Worm (Caenorhabditis elegans): ENCODE data around the gene rsd-3.

DNA sequence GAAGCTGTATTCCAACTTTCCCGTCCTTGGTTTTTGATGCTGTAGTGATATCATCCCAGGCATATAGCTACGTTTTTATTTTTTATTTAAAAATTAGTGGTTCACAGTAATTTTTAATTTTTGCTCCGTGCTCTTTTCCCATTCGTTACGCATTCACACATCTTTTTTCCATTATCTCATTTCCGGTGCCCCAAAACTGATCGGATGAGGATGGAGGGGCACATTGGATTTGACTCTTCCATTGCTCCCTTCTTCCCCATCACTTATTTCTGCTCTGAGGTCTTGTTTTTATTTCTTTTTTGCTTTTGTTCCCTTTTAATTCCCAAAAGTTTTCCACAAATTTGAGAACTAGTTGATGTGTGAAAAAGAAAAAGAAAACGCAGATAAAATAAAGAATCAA lies 45.1 kb upstream of the rsd-3 start:
- TF ChIP-seq ama-1 (optimal IDR thresholded peaks at IDR 0.05): no peak
- no peak for TF ChIP-seq ets-7 (tag; optimal IDR thresholded peaks at IDR 0.05)
- TF ChIP-seq flt-1 (GFP tag; IDR thresholded peaks at IDR 0.05): no peak
- no peak for TF ChIP-seq scrt-1 (GFP tag; IDR thresholded peaks at IDR 0.05)
- TF ChIP-seq hmg-4 (GFP tag; optimal IDR thresholded peaks at IDR 0.05): no peak

Data from whole organism, early embryonic.